Worm (Caenorhabditis elegans): ENCODE data around the gene arl-5.

ce11 chrIII:9775916-9776315 is 47.1 kb upstream of the arl-5 start:
- no peak for TF ChIP-seq W03F9.2 (tag; optimal IDR thresholded peaks at IDR 0.05)
- TF ChIP-seq him-1 (tag; optimal IDR thresholded peaks at IDR 0.05) = no peak
- TF ChIP-seq dao-5 (tag; optimal IDR thresholded peaks at IDR 0.05) = no peak

Data from whole organism, L4/young adult.